Fruit fly (Drosophila melanogaster): Measurements from ENCODE around the gene CG2233.

The CG2233 gene

DNA sequence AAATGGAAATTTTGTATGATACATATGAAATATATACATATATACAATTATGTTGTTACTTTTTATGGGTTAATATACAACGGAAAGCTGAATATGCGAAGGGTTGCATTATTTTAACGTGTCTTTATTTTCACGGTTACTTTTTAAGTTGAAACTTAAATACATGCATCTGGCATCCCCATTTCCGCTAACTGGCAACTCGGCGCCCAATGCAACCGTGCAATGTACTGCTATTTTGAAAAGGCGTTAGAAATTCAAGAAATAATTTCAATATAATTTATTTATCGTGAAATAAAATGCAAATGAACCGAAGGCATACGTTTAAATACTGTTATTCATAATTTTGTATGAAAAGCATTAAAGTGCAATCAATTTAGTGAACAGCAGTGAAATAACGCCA is 50.8 kb downstream of the CG2233 start:
- TF ChIP-seq CG11762 (GFP tag; optimal IDR thresholded peaks at IDR 0.05; ENCODE audit: insufficient read depth) (no peak), CG6808 (GFP tag; optimal IDR thresholded peaks at IDR 0.05) (peak; percentile 25), Smox (GFP tag; optimal IDR thresholded peaks at IDR 0.05) (peak; percentile 5), CG11294 (GFP tag; IDR thresholded peaks at IDR 0.05) (no peak), esn (GFP tag; optimal IDR thresholded peaks at IDR 0.05) (peak; percentile 13), fd85E (GFP tag; optimal IDR thresholded peaks at IDR 0.05) (no peak), topi (GFP tag; optimal IDR thresholded peaks at IDR 0.05) (no peak), Hr38 (GFP tag; optimal IDR thresholded peaks at IDR 0.05) (no peak), Hr39 (GFP tag; optimal IDR thresholded peaks at IDR 0.05) (no peak), ss (GFP tag; optimal IDR thresholded peaks at IDR 0.05) (no peak), Eip78C (GFP tag) (peak; percentile 18), OdsH (GFP tag; optimal IDR thresholded peaks at IDR 0.05) (no peak), pdm3 (GFP tag; optimal IDR thresholded peaks at IDR 0.05) (no peak)
